Fruit fly (Drosophila melanogaster): Measurements from ENCODE around the gene shop.

shop gene

DNA sequence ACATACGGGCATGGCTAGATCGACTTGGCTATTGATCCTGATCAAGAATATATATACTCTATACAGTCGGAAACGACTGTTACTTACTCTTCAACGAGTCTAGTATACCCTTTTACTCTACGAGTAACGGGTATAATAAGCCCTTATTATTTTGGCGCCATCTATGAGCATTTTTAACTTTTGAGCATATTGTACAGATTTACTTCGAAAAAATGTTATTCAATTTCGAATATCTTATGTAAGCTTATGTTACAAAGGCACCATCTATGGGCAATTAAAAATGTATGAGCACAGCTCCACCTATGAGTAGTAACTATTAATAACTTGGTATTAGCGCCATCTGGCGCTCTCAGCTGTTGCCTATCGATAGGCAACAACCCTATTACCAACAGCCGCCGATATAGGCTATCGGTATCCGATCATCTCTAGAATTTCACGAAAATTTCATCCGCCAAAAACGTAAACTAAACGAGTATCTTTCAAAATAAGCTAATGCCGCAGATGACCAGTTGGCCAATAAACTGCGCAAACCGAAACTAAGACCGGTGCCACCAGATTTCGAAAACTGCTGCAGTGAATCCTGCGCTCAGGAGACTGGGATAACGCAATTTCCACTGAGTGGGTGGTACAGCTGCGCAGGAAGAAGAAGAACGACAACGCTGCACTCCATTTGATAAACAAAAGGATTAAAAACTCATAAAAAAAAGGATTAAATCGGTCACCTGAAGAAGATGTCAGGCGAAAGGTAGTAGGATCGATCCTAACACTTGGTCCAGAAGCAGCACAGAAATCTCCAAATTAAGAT is 4.9 kb downstream of the shop start, which contains the start of gene htk (continued):
- no peak for TF ChIP-seq odd (GFP tag; optimal IDR thresholded peaks at IDR 0.05)
- TF ChIP-seq CG7556 (GFP tag; optimal IDR thresholded peaks at IDR 0.05): peak; percentile 21
- TF ChIP-seq pzg (GFP tag; optimal IDR thresholded peaks at IDR 0.05): peak; percentile 94
- TF ChIP-seq CG4730 (GFP tag; IDR thresholded peaks at IDR 0.05): 0 out of 2 replicates have a peak, but pooled peaks have one; percentile 25
- TF ChIP-seq oc (tag; optimal IDR thresholded peaks at IDR 0.05): peak; percentile 53
- peak; percentile 60 for TF ChIP-seq gem (tag; optimal IDR thresholded peaks at IDR 0.05)
- no peak for TF ChIP-seq CG10274 (GFP tag; optimal IDR thresholded peaks at IDR 0.05)
- peak; percentile 52; the same call in 1 of the 2 replicates for TF ChIP-seq Rx (GFP tag; IDR thresholded peaks at IDR 0.05)
- TF ChIP-seq ro (GFP tag; IDR thresholded peaks at IDR 0.05): no peak
- no peak for TF ChIP-seq h (optimal IDR thresholded peaks at IDR 0.05)
- peak; percentile 51 for TF ChIP-seq Neu2 (GFP tag; optimal IDR thresholded peaks at IDR 0.05; ENCODE audit: borderline replicate concordance)
- TF ChIP-seq CG11247 (GFP tag; IDR thresholded peaks at IDR 0.05): peak; percentile 77
- peak; percentile 82 for TF ChIP-seq chn (GFP tag; optimal IDR thresholded peaks at IDR 0.05)
- TF ChIP-seq Sox100B (GFP tag; optimal IDR thresholded peaks at IDR 0.05): no peak
- TF ChIP-seq CG11723 (GFP tag; optimal IDR thresholded peaks at IDR 0.05): peak; percentile 6
- no peak for TF ChIP-seq CkIIα-i1 (GFP tag; IDR thresholded peaks at IDR 0.05)
- peak; percentile 50 for TF ChIP-seq gsb (GFP tag; IDR thresholded peaks at IDR 0.05)
- peak; percentile 75 to 81 for TF ChIP-seq dpn (GFP tag; optimal IDR thresholded peaks at IDR 0.05)
- TF ChIP-seq CG9876 (GFP tag; optimal IDR thresholded peaks at IDR 0.05): peak; percentile 78
- no peak for TF ChIP-seq Ravus (GFP tag; IDR thresholded peaks at IDR 0.05)
- peak; percentile 72 for TF ChIP-seq gro (GFP tag; optimal IDR thresholded peaks at IDR 0.05)
- peak in 1 of 2 experiments; percentile 71 for TF ChIP-seq insv (GFP tag; optimal IDR thresholded peaks at IDR 0.05)
- TF ChIP-seq amos (GFP tag; IDR thresholded peaks at IDR 0.05; ENCODE audit: partially characterized antibody): peak; percentile 97
- no peak for TF ChIP-seq Tbp (GFP tag; optimal IDR thresholded peaks at IDR 0.05)
- peak; percentile 85 for TF ChIP-seq Dll (GFP tag; IDR thresholded peaks at IDR 0.05; ENCODE audit: partially characterized antibody)
- no peak for TF ChIP-seq CG15073 (GFP tag; optimal IDR thresholded peaks at IDR 0.05)
- TF ChIP-seq CG4854 (GFP tag; optimal IDR thresholded peaks at IDR 0.05): peak; percentile 18
- TF ChIP-seq CG13296 (GFP tag; optimal IDR thresholded peaks at IDR 0.05): no peak
- peak; percentile 73 for TF ChIP-seq jumu (GFP tag; optimal IDR thresholded peaks at IDR 0.05)
- peak; percentile 64 for TF ChIP-seq CG17328 (GFP tag; IDR thresholded peaks at IDR 0.05)
- no peak for TF ChIP-seq Hr39 (optimal IDR thresholded peaks at IDR 0.05)
- TF ChIP-seq Myb (GFP tag; optimal IDR thresholded peaks at IDR 0.05): peak; percentile 71
- TF ChIP-seq CG3163 (GFP tag; optimal IDR thresholded peaks at IDR 0.05): peak; percentile 66
- peak; percentile 70; the same call in 1 of the 2 replicates for TF ChIP-seq nerfin-2 (GFP tag; IDR thresholded peaks at IDR 0.05; ENCODE audit: partially characterized antibody)
- TF ChIP-seq ATbp (GFP tag; optimal IDR thresholded peaks at IDR 0.05): peak; percentile 56
- TF ChIP-seq rib (GFP tag; IDR thresholded peaks at IDR 0.05): no peak
- TF ChIP-seq exex (tag; optimal IDR thresholded peaks at IDR 0.05): no peak
- TF ChIP-seq CG6683 (GFP tag; optimal IDR thresholded peaks at IDR 0.05): no peak
- TF ChIP-seq Lhr (GFP tag; optimal IDR thresholded peaks at IDR 0.05): peak; percentile 87
- no peak for TF ChIP-seq wor (GFP tag; IDR thresholded peaks at IDR 0.05)
- TF ChIP-seq Taf1 (GFP tag; IDR thresholded peaks at IDR 0.05): peak; percentile 32; the same call in 1 of the 2 replicates
- no peak for TF ChIP-seq prd (optimal IDR thresholded peaks at IDR 0.05)
- TF ChIP-seq prd (GFP tag; IDR thresholded peaks at IDR 0.05): peak; percentile 72; the same call in 2 of the 3 replicates
- TF ChIP-seq CG7839 (tag; optimal IDR thresholded peaks at IDR 0.05): peak; percentile 70
- no peak for TF ChIP-seq gt (GFP tag; IDR thresholded peaks at IDR 0.05)
- TF ChIP-seq p53 (GFP tag; optimal IDR thresholded peaks at IDR 0.05): peak; percentile 83
- TF ChIP-seq CG6272 (GFP tag; IDR thresholded peaks at IDR 0.05): peak; percentile 50; the same call in 1 of the 2 replicates
- TF ChIP-seq CG1792 (GFP tag; optimal IDR thresholded peaks at IDR 0.05): peak; percentile 63
- peak; percentile 54; the same call in 2 of the 3 replicates for TF ChIP-seq Optix (GFP tag; IDR thresholded peaks at IDR 0.05)
- peak; percentile 63 for TF ChIP-seq CoRest (tag; optimal IDR thresholded peaks at IDR 0.05)
